Worm (Caenorhabditis elegans): ENCODE results near the gene nhr-251.

The nhr-251 gene

ce11 chrV:617917-618316 is 17.6 kb downstream of the nhr-251 start:
- no peak for TF ChIP-seq ztf-26 (tag; optimal IDR thresholded peaks at IDR 0.05)
- TF ChIP-seq pbrm-1 (GFP tag; IDR thresholded peaks at IDR 0.05) = no peak
- no peak for TF ChIP-seq lsy-27 (tag; optimal IDR thresholded peaks at IDR 0.05; ENCODE audit: borderline replicate concordance, insufficient read depth)
- no peak for TF ChIP-seq nhr-80 (tag; optimal IDR thresholded peaks at IDR 0.05)
- TF ChIP-seq ceh-27 (GFP tag; optimal IDR thresholded peaks at IDR 0.05) = no peak
- no peak for TF ChIP-seq snpc-3.4 (tag; optimal IDR thresholded peaks at IDR 0.05)
- no peak for TF ChIP-seq sdz-38 (tag; optimal IDR thresholded peaks at IDR 0.05)
- TF ChIP-seq zim-3 (tag; optimal IDR thresholded peaks at IDR 0.05) = no peak
- no peak for TF ChIP-seq him-1 (tag; optimal IDR thresholded peaks at IDR 0.05)
- TF ChIP-seq hmg-20 (GFP tag; IDR thresholded peaks at IDR 0.05) = no peak
- TF ChIP-seq dpff-1 (tag; optimal IDR thresholded peaks at IDR 0.05) = no peak
- no peak for TF ChIP-seq snpc-1.1 (tag; optimal IDR thresholded peaks at IDR 0.05; ENCODE audit: insufficient read depth)
- no peak for TF ChIP-seq dpl-1 (GFP tag; optimal IDR thresholded peaks at IDR 0.05)
- no peak for TF ChIP-seq nfya-2 (GFP tag; IDR thresholded peaks at IDR 0.05)
- no peak for TF ChIP-seq ztf-28 (GFP tag; IDR thresholded peaks at IDR 0.05)
- no peak for TF ChIP-seq nfya-1 (tag; optimal IDR thresholded peaks at IDR 0.05; ENCODE audit: borderline replicate concordance, insufficient read depth)
- TF ChIP-seq somi-1 (GFP tag; optimal IDR thresholded peaks at IDR 0.05) = no peak

ce11 chrV:619054-619453 is 18.7 kb downstream of the nhr-251 start, which contains the start of gene F48G7.4:
F48G7.4 (plus strand) TSS chrV:619453.
- TF ChIP-seq dox-1 (GFP tag; IDR thresholded peaks at IDR 0.05) = peak; percentile 54
- TF ChIP-seq nhr-80 (tag; optimal IDR thresholded peaks at IDR 0.05) = peak; percentile 20
- TF ChIP-seq snpc-4 (GFP tag; optimal IDR thresholded peaks at IDR 0.05) = no peak
- peak in 1 of 4 experiments; percentile 54 for TF ChIP-seq snpc-4 (tag; optimal IDR thresholded peaks at IDR 0.05)
- no peak for TF ChIP-seq gei-17 (GFP tag; optimal IDR thresholded peaks at IDR 0.05)
- TF ChIP-seq nhr-120 (GFP tag; IDR thresholded peaks at IDR 0.05) = no peak
- peak; percentile 41 for TF ChIP-seq ceh-27 (GFP tag; optimal IDR thresholded peaks at IDR 0.05)
- TF ChIP-seq K12H6.12 (tag; optimal IDR thresholded peaks at IDR 0.05) = peak; percentile 54
- peak; percentile 89 for TF ChIP-seq hmg-1.2 (GFP tag; IDR thresholded peaks at IDR 0.05)

- TF ChIP-seq zfh-2 (GFP tag; conservative IDR thresholded peaks at IDR 0.05) = peak; percentile 51; the same call in 1 of the 2 replicates
- no peak for TF ChIP-seq lir-1 (GFP tag; conservative IDR thresholded peaks at IDR 0.05)
- no peak for TF ChIP-seq bed-2 (GFP tag; IDR thresholded peaks at IDR 0.05)
- TF ChIP-seq ztf-22 (GFP tag; optimal IDR thresholded peaks at IDR 0.05) = no peak
Measured at ce11 chrV:620987-621386, 20.7 kb downstream of the nhr-251 start.

ce11 chrV:622902-623301 is 22.6 kb downstream of the nhr-251 start, which contains the start of gene F48G7.5:
F48G7.5 (minus strand) TSS chrV:622935.
- TF ChIP-seq K12H6.12 (tag; optimal IDR thresholded peaks at IDR 0.05) (no peak), T26A5.8 (tag; optimal IDR thresholded peaks at IDR 0.05) (no peak), ekl-4 (GFP tag; IDR thresholded peaks at IDR 0.05) (no peak), ztf-18 (tag; optimal IDR thresholded peaks at IDR 0.05) (no peak), ceh-27 (GFP tag; optimal IDR thresholded peaks at IDR 0.05) (no peak), F33H1.4 (GFP tag; IDR thresholded peaks at IDR 0.05) (no peak), tlf-1 (GFP tag; optimal IDR thresholded peaks at IDR 0.05) (no peak), akir-1 (GFP tag; optimal IDR thresholded peaks at IDR 0.05) (no peak), ceh-58 (GFP tag; IDR thresholded peaks at IDR 0.05) (no peak), atf-7 (tag; optimal IDR thresholded peaks at IDR 0.05) (no peak), Y53G8AR.9 (GFP tag; conservative IDR thresholded peaks at IDR 0.05) (no peak), Y79H2A.3 (GFP tag; conservative IDR thresholded peaks at IDR 0.05) (no peak), dpl-1 (GFP tag; optimal IDR thresholded peaks at IDR 0.05) (no peak), F52B5.7 (tag; optimal IDR thresholded peaks at IDR 0.05) (no peak)
